Fruit fly (Drosophila melanogaster) whole organism, pupa: Measurements from ENCODE around the gene dpr4.

Source experiments
- CG12605 ChIP-seq: fragments of 200-800 bp; sonication (Bioruptor generic); IDR thresholded peaks from 2 replicates; pipeline ENCODE4 v1.3.6; 2022; ENCODE audit warnings: missing biosample characterization, missing genetic modification characterization
- CG8159 ChIP-seq: fragments of 200-800 bp; sonication (Bioruptor generic); optimal IDR thresholded peaks from 3 replicates; lab custom pipeline; 2018; ENCODE audit warnings: missing biosample characterization, mild to moderate bottlenecking, missing genetic modification characterization, moderate library complexity

- TF ChIP-seq CG8159 (tag; lab: Kevin White, UChicago) (no peak), CG12605 (no peak)
These were observed 52.5 kb downstream of the dpr4 start for dm6 chr3R:11490269-11490668.
